Fruit fly (Drosophila melanogaster) whole organism, embryonic: ENCODE measurements around the gene sno.
A peak's percentile ranks its signal among the peaks of the same experiment; 100 is the strongest.

ENCODE experiments used
- Antp ChIP-seq: fragments of 200-800 bp; sonication (Bioruptor generic); optimal IDR thresholded peaks from 3 replicates; lab custom pipeline; 2016; ENCODE audit warnings: missing biosample characterization, missing genetic modification characterization
- CG11696 ChIP-seq: fragments of 200-800 bp; sonication (Bioruptor generic); IDR thresholded peaks from 2 replicates; pipeline ENCODE4 v1.3.6; 2022; ENCODE audit warnings: missing biosample characterization, missing genetic modification characterization
- CG12769 ChIP-seq: fragments of 200-800 bp; sonication (Bioruptor generic); optimal IDR thresholded peaks from 2 replicates; lab custom pipeline; 2019; ENCODE audit warnings: missing biosample characterization, mild to moderate bottlenecking, missing genetic modification characterization, moderate library complexity
- CG13775 ChIP-seq: fragments of 200-800 bp; sonication (Bioruptor generic); optimal IDR thresholded peaks from 3 replicates; lab custom pipeline; 2017; ENCODE audit warnings: missing biosample characterization, mild to moderate bottlenecking, missing genetic modification characterization
- CG15269 ChIP-seq: fragments of 200-800 bp; sonication (Bioruptor generic); optimal IDR thresholded peaks from 2 replicates; lab custom pipeline; 2018; ENCODE audit warnings: missing biosample characterization, mild to moderate bottlenecking, missing genetic modification characterization, moderate library complexity
- CG15601 ChIP-seq: fragments of 200-800 bp; sonication (Bioruptor generic); optimal IDR thresholded peaks from 3 replicates; lab custom pipeline; 2019; ENCODE audit warnings: missing biosample characterization, mild to moderate bottlenecking, missing genetic modification characterization, moderate library complexity
- CG1832 ChIP-seq: fragments of 200-800 bp; sonication (Bioruptor generic); optimal IDR thresholded peaks from 2 replicates; lab custom pipeline; 2017; ENCODE audit warnings: missing biosample characterization, mild to moderate bottlenecking, missing genetic modification characterization, inconsistent platforms
- CG2199 ChIP-seq: fragments of 200-800 bp; sonication (Bioruptor generic); IDR thresholded peaks from 3 replicates; pipeline ENCODE4 v1.3.6; 2022; ENCODE audit warnings: missing biosample characterization, missing genetic modification characterization
- CG6813 ChIP-seq: fragments of 200-800 bp; sonication (Bioruptor generic); optimal IDR thresholded peaks from 2 replicates; lab custom pipeline; 2017; ENCODE audit warnings: missing biosample characterization, missing genetic modification characterization, mild to moderate bottlenecking, moderate library complexity, missing genetic modification reagents
- CG8359 ChIP-seq: fragments of 200-800 bp; sonication (Bioruptor generic); optimal IDR thresholded peaks from 2 replicates; lab custom pipeline; 2017; ENCODE audit warnings: missing biosample characterization, mild to moderate bottlenecking, missing genetic modification characterization, borderline replicate concordance
- CG9727 ChIP-seq: fragments of 200-800 bp; sonication (Bioruptor generic); optimal IDR thresholded peaks from 3 replicates; lab custom pipeline; 2017; ENCODE audit warnings: missing biosample characterization, mild to moderate bottlenecking, missing genetic modification characterization
- CTCF ChIP-seq: fragments of 200-800 bp; sonication (Bioruptor generic); optimal IDR thresholded peaks from 2 replicates; lab custom pipeline; 2017; ENCODE audit warnings: missing biosample characterization, mild to moderate bottlenecking, missing genetic modification characterization, moderate library complexity
- D19A ChIP-seq: fragments of 200-800 bp; optimal IDR thresholded peaks from 3 replicates; lab custom pipeline; 2019; ENCODE audit warnings: missing biosample characterization, mild to moderate bottlenecking, missing genetic modification characterization, moderate library complexity
- Dek ChIP-seq: fragments of 200-800 bp; sonication (Bioruptor generic); optimal IDR thresholded peaks from 3 replicates; lab custom pipeline; 2019; ENCODE audit warnings: missing biosample characterization, mild to moderate bottlenecking, missing genetic modification characterization, moderate library complexity
- Dip3 ChIP-seq: fragments of 200-800 bp; sonication (Bioruptor generic); optimal IDR thresholded peaks from 3 replicates; lab custom pipeline; 2016; ENCODE audit warnings: missing biosample characterization, missing genetic modification characterization
- E2f2 ChIP-seq: fragments of 200-800 bp; sonication (Bioruptor generic); IDR thresholded peaks from 2 replicates; pipeline ENCODE4 v1.3.6; 2022; ENCODE audit warnings: missing biosample characterization, missing genetic modification characterization
- H15 ChIP-seq: fragments of 200-800 bp; sonication (Bioruptor generic); IDR thresholded peaks from 3 replicates; pipeline ENCODE4 v1.3.6; 2022; ENCODE audit warnings: missing biosample characterization, missing genetic modification characterization
- HLH3B ChIP-seq: fragments of 200-800 bp; sonication (Bioruptor generic); IDR thresholded peaks from 2 replicates; pipeline ENCODE4 v1.3.6; 2022; ENCODE audit warnings: missing biosample characterization, missing genetic modification characterization
- Hand ChIP-seq: fragments of 200-800 bp; sonication (Bioruptor generic); optimal IDR thresholded peaks from 2 replicates; lab custom pipeline; 2017; ENCODE audit warnings: mild to moderate bottlenecking, missing biosample characterization, missing genetic modification reagents, missing genetic modification characterization
- Lpt ChIP-seq: fragments of >200 bp; optimal IDR thresholded peaks from 2 replicates; lab custom pipeline; 2018; ENCODE audit warnings: missing biosample characterization, missing genetic modification characterization
- MBD-R2 ChIP-seq: fragments of 200-800 bp; sonication (Bioruptor generic); IDR thresholded peaks from 2 replicates; pipeline ENCODE4 v1.3.6; 2022; ENCODE audit warnings: missing biosample characterization, missing genetic modification characterization
- Mrtf ChIP-seq: fragments of 200-800 bp; sonication (Bioruptor generic); IDR thresholded peaks from 3 replicates; pipeline ENCODE4 v1.3.6; 2022; ENCODE audit warnings: missing biosample characterization, missing genetic modification characterization
- NC2β ChIP-seq: fragments of 200-800 bp; sonication (Bioruptor generic); optimal IDR thresholded peaks from 2 replicates; lab custom pipeline; 2016; ENCODE audit warnings: missing biosample characterization, missing genetic modification characterization
- Neu2 ChIP-seq: fragments of 200-800 bp; sonication (Bioruptor generic); optimal IDR thresholded peaks from 3 replicates; lab custom pipeline; 2016; ENCODE audit warnings: missing biosample characterization, missing genetic modification characterization, borderline replicate concordance
- Ptx1 ChIP-seq: fragments of 200-800 bp; sonication (Bioruptor generic); IDR thresholded peaks from 2 replicates; pipeline ENCODE4 v1.3.6; 2022; ENCODE audit warnings: missing biosample characterization, missing genetic modification characterization
- YL-1 ChIP-seq: fragments of 200-800 bp; sonication (Bioruptor generic); optimal IDR thresholded peaks from 3 replicates; lab custom pipeline; 2017; ENCODE audit warnings: missing biosample characterization, mild to moderate bottlenecking, missing genetic modification characterization
- ash1 ChIP-seq: fragments of 200-800 bp; sonication (Bioruptor generic); optimal IDR thresholded peaks from 2 replicates; lab custom pipeline; 2018; ENCODE audit warnings: missing biosample characterization, mild to moderate bottlenecking, missing genetic modification characterization
- ato ChIP-seq: fragments of 200-800 bp; sonication (Bioruptor generic); IDR thresholded peaks from 2 replicates; pipeline ENCODE4 v1.3.6; 2022; ENCODE audit warnings: missing biosample characterization, missing genetic modification characterization; ENCODE audit not compliant: partially characterized antibody
- bab2 ChIP-seq: fragments of 200-800 bp; sonication (Bioruptor generic); optimal IDR thresholded peaks from 2 replicates; lab custom pipeline; 2016; ENCODE audit warnings: missing biosample characterization, missing genetic modification characterization
- bigmax ChIP-seq: fragments of 200-800 bp; sonication (Bioruptor generic); optimal IDR thresholded peaks from 2 replicates; lab custom pipeline; 2018; ENCODE audit warnings: missing biosample characterization, mild to moderate bottlenecking, missing genetic modification characterization
- cas ChIP-seq: fragments of 200-800 bp; sonication (Bioruptor generic); IDR thresholded peaks from 2 replicates; pipeline ENCODE4 v1.3.6; 2022; ENCODE audit warnings: missing biosample characterization, missing genetic modification characterization
- chm ChIP-seq: fragments of 200-800 bp; sonication (Bioruptor generic); IDR thresholded peaks from 2 replicates; pipeline ENCODE4 v1.3.6; 2022; ENCODE audit warnings: missing biosample characterization, missing genetic modification characterization
- da ChIP-seq: fragments of 200-800 bp; sonication (Bioruptor generic); optimal IDR thresholded peaks from 2 replicates; lab custom pipeline; 2016; ENCODE audit warnings: missing biosample characterization, missing genetic modification characterization
- eyg ChIP-seq: fragments of 200-800 bp; sonication (Bioruptor generic); optimal IDR thresholded peaks from 3 replicates; lab custom pipeline; 2016; ENCODE audit warnings: missing biosample characterization, missing genetic modification characterization
- fd102C ChIP-seq: fragments of 200-800 bp; sonication (Bioruptor generic); optimal IDR thresholded peaks from 2 replicates; lab custom pipeline; 2018; ENCODE audit warnings: missing biosample characterization, mild to moderate bottlenecking, missing genetic modification characterization, moderate library complexity
- hbn ChIP-seq: fragments of 200-800 bp; sonication (Bioruptor generic); IDR thresholded peaks from 2 replicates; pipeline ENCODE4 v1.3.6; 2022; ENCODE audit warnings: missing biosample characterization, missing genetic modification characterization; ENCODE audit not compliant: partially characterized antibody
- jumu ChIP-seq: fragments of 200-800 bp; sonication (Bioruptor generic); optimal IDR thresholded peaks from 3 replicates; lab custom pipeline; 2016; ENCODE audit warnings: missing biosample characterization, missing genetic modification characterization
- mirr ChIP-seq: fragments of 200-800 bp; sonication (Bioruptor generic); optimal IDR thresholded peaks from 3 replicates; lab custom pipeline; 2018; ENCODE audit warnings: missing biosample characterization, mild to moderate bottlenecking, missing genetic modification characterization
- nau ChIP-seq: fragments of 200-800 bp; sonication (Bioruptor generic); optimal IDR thresholded peaks from 3 replicates; lab custom pipeline; 2017; ENCODE audit warnings: missing biosample characterization, mild to moderate bottlenecking, missing genetic modification characterization, missing genetic modification reagents
- peb ChIP-seq: fragments of 200-800 bp; sonication (Bioruptor generic); IDR thresholded peaks from 2 replicates; pipeline ENCODE4 v1.3.6; 2022; ENCODE audit warnings: missing biosample characterization, missing genetic modification characterization
- pros ChIP-seq: fragments of 200-800 bp; sonication (Bioruptor generic); optimal IDR thresholded peaks from 3 replicates; lab custom pipeline; 2019; ENCODE audit warnings: missing biosample characterization, mild to moderate bottlenecking, missing genetic modification characterization, moderate library complexity
- ranshi ChIP-seq: fragments of 200-800 bp; sonication (Bioruptor generic); IDR thresholded peaks from 2 replicates; pipeline ENCODE4 v1.3.6; 2022; ENCODE audit warnings: missing biosample characterization, missing genetic modification characterization
- seq ChIP-seq: fragments of 200-800 bp; sonication (Bioruptor generic); IDR thresholded peaks from 2 replicates; pipeline ENCODE4 v1.3.6; 2022; ENCODE audit warnings: missing biosample characterization, missing genetic modification characterization
- sima ChIP-seq: fragments of 200-800 bp; sonication (Bioruptor generic); optimal IDR thresholded peaks from 2 replicates; lab custom pipeline; 2016; ENCODE audit warnings: missing biosample characterization, missing genetic modification characterization
- sob ChIP-seq: fragments of 200-800 bp; sonication (Bioruptor generic); IDR thresholded peaks from 2 replicates; pipeline ENCODE4 v1.3.6; 2022; ENCODE audit warnings: missing biosample characterization, missing genetic modification characterization
- stc ChIP-seq: fragments of 200-800 bp; sonication (Bioruptor generic); IDR thresholded peaks from 2 replicates; pipeline ENCODE4 v1.3.6; 2022; ENCODE audit warnings: missing biosample characterization, missing genetic modification characterization
- sug ChIP-seq: fragments of 200-800 bp; optimal IDR thresholded peaks from 2 replicates; lab custom pipeline; 2019; ENCODE audit warnings: missing biosample characterization, mild to moderate bottlenecking, missing genetic modification characterization, moderate library complexity
- tio ChIP-seq: fragments of 200-800 bp; sonication (Bioruptor generic); optimal IDR thresholded peaks from 2 replicates; lab custom pipeline; 2017; ENCODE audit warnings: missing biosample characterization, missing genetic modification characterization, inconsistent platforms
- tup ChIP-seq: fragments of 200-800 bp; sonication (Bioruptor generic); optimal IDR thresholded peaks from 2 replicates; lab custom pipeline; 2016; ENCODE audit warnings: missing biosample characterization, mild to moderate bottlenecking, missing genetic modification characterization, moderate library complexity
- vnd ChIP-seq: fragments of 200-800 bp; sonication (Bioruptor generic); IDR thresholded peaks from 3 replicates; pipeline ENCODE4 v1.3.6; 2022; ENCODE audit warnings: missing biosample characterization, missing genetic modification characterization; ENCODE audit not compliant: partially characterized antibody
- wor ChIP-seq: fragments of 200-800 bp; sonication (Bioruptor generic); IDR thresholded peaks from 2 replicates; pipeline ENCODE4 v1.3.6; 2022; ENCODE audit warnings: missing biosample characterization, missing genetic modification characterization
- zf30C ChIP-seq: fragments of 200-800 bp; sonication (Bioruptor generic); optimal IDR thresholded peaks from 3 replicates; lab custom pipeline; 2018; ENCODE audit warnings: missing biosample characterization, mild to moderate bottlenecking, missing genetic modification characterization

sno gene

DNA sequence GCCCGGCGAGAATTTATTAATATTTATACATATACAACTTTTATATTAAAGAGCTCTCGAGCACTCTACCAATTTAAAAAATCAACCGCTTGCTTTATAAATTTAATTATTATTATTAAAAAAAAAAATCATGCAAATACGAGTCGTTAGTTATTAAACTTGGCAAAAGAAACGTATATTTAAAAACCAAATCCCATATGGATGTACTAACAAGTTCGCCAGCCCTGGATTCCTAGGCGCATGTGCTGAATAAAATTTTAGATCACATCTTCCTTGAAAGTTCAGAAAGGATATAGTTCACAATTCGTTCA, 47.2 kb upstream of the sno start, which contains the start of gene comt (continued):
- 0 out of 2 replicates have a peak, but pooled peaks have one; percentile 39 for TF ChIP-seq E2f2 (GFP tag; lab: Robert Waterston, UW)
- TF ChIP-seq CG12769 (tag; lab: Kevin White, UChicago), result no peak
- no peak for TF ChIP-seq CTCF (GFP tag; lab: Kevin White, UChicago)
- no peak for TF ChIP-seq Hand
- TF ChIP-seq Dek (tag; lab: Kevin White, UChicago), result peak; percentile 63
- no peak for TF ChIP-seq zf30C (GFP tag; lab: Kevin White, UChicago)
- TF ChIP-seq CG15269, result peak; percentile 74
- TF ChIP-seq Mrtf, result no peak
- TF ChIP-seq ato, result no peak
- no peak for TF ChIP-seq Antp (GFP tag; lab: Kevin White, UChicago)
- peak; percentile 45 for TF ChIP-seq sob (GFP tag; lab: Robert Waterston, UW)
- TF ChIP-seq mirr (GFP tag; lab: Kevin White, UChicago), result no peak
- no peak for TF ChIP-seq jumu (GFP tag; lab: Kevin White, UChicago)
- no peak for TF ChIP-seq CG1832 (GFP tag; lab: Kevin White, UChicago)
- peak; percentile 74 for TF ChIP-seq CG9727
- no peak for TF ChIP-seq Neu2 (GFP tag; lab: Kevin White, UChicago)
- TF ChIP-seq chm (GFP tag; lab: Robert Waterston, UW), result peak; percentile 53; the same call in 1 of the 2 replicates
- no peak for TF ChIP-seq NC2β (GFP tag; lab: Kevin White, UChicago)
- TF ChIP-seq CG13775 (GFP tag; lab: Kevin White, UChicago), result peak; percentile 73
- TF ChIP-seq H15 (GFP tag; lab: Robert Waterston, UW), result peak; percentile 46; the same call in 2 of the 3 replicates
- no peak; the same call in 1 of the 2 replicates for TF ChIP-seq MBD-R2
- TF ChIP-seq nau, result no peak
- peak; percentile 68 for TF ChIP-seq CG6813 (GFP tag; lab: Kevin White, UChicago)
- TF ChIP-seq CG2199 (GFP tag; lab: Robert Waterston, UW), result no peak
- no peak for TF ChIP-seq tup
- no peak for TF ChIP-seq sima (GFP tag; lab: Kevin White, UChicago)
- no peak for TF ChIP-seq hbn (GFP tag; lab: Robert Waterston, UW)
- no peak for TF ChIP-seq vnd
- 0 out of 2 replicates have a peak, but pooled peaks have one; percentile 19 for TF ChIP-seq peb
- TF ChIP-seq ranshi (GFP tag; lab: Robert Waterston, UW), result 0 out of 2 replicates have a peak, but pooled peaks have one; percentile 44
- TF ChIP-seq CG11696 (GFP tag; lab: Robert Waterston, UW), result 0 out of 2 replicates have a peak, but pooled peaks have one; percentile 30
- TF ChIP-seq D19A (tag; lab: Kevin White, UChicago), result peak; percentile 57
- TF ChIP-seq sug (tag; lab: Kevin White, UChicago), result peak; percentile 34
- peak; percentile 44 for TF ChIP-seq tio (GFP tag; lab: Kevin White, UChicago)
- no peak for TF ChIP-seq pros (GFP tag; lab: Kevin White, UChicago)
- TF ChIP-seq cas, result no peak
- TF ChIP-seq Dip3, result no peak
- no peak for TF ChIP-seq da (GFP tag; lab: Kevin White, UChicago)
- TF ChIP-seq CG15601 (tag; lab: Kevin White, UChicago), result peak; percentile 70
- no peak for TF ChIP-seq bigmax (GFP tag; lab: Kevin White, UChicago)
- 0 out of 2 replicates have a peak, but pooled peaks have one; percentile 17 for TF ChIP-seq seq (GFP tag; lab: Robert Waterston, UW)
- TF ChIP-seq eyg (GFP tag; lab: Kevin White, UChicago), result no peak
- no peak for TF ChIP-seq bab2 (GFP tag; lab: Kevin White, UChicago)
- no peak for TF ChIP-seq Lpt (GFP tag; lab: Kevin White, UChicago)
- TF ChIP-seq wor (GFP tag; lab: Robert Waterston, UW), result peak; percentile 32; the same call in 1 of the 2 replicates
- TF ChIP-seq YL-1, result no peak
- TF ChIP-seq HLH3B, result peak; percentile 57; the same call in 1 of the 2 replicates
- TF ChIP-seq Ptx1 (GFP tag; lab: Robert Waterston, UW), result peak; percentile 57
- no peak for TF ChIP-seq fd102C (GFP tag; lab: Kevin White, UChicago)
- peak; percentile 51; the same call in 1 of the 2 replicates for TF ChIP-seq stc
- peak; percentile 25 for TF ChIP-seq CG8359 (GFP tag; lab: Kevin White, UChicago)
- TF ChIP-seq ash1 (GFP tag; lab: Kevin White, UChicago), result no peak
